Worm (Caenorhabditis elegans): ENCODE data around the gene srh-112.

The srh-112 gene

ce11 chrV:17238799-17239198, 12.8 kb upstream of the srh-112 start, which contains the start of gene T19C9.8:
Gene T19C9.8, plus strand, starts transcription at chrV:17239097.
- no peak for TF ChIP-seq unc-62 (GFP tag; optimal IDR thresholded peaks at IDR 0.05)

- TF ChIP-seq unc-62 (GFP tag; optimal IDR thresholded peaks at IDR 0.05), result no peak
Observed at ce11 chrV:17236345-17236744, 10.3 kb upstream of the srh-112 start, which contains the start of gene T19C9.10. Gene T19C9.10, plus strand, starts transcription at chrV:17236592.

ce11 chrV:17232403-17232802, 6.4 kb upstream of the srh-112 start:
- no peak for TF ChIP-seq unc-62 (GFP tag; optimal IDR thresholded peaks at IDR 0.05)

ce11 chrV:17225389-17225788, 630 bp downstream of the srh-112 start, which contains the start of gene scl-25:
Gene scl-25, plus strand, starts transcription at chrV:17225689.
- TF ChIP-seq unc-62 (GFP tag; optimal IDR thresholded peaks at IDR 0.05), result no peak

ce11 chrV:17223305-17223704, 2.7 kb downstream of the srh-112 start, which contains the start of gene srh-252:
Gene srh-252, minus strand, starts transcription at chrV:17223405.
- TF ChIP-seq unc-62 (GFP tag; optimal IDR thresholded peaks at IDR 0.05), result no peak

ce11 chrV:17220345-17220744, 5.7 kb downstream of the srh-112 start, which contains the start of gene srh-109:
Gene srh-109, minus strand, starts transcription at chrV:17220445.
- TF ChIP-seq unc-62 (GFP tag; optimal IDR thresholded peaks at IDR 0.05), result no peak

ce11 chrV:17217690-17218089, 8.3 kb downstream of the srh-112 start, which contains the start of gene srbc-62:
Gene srbc-62, plus strand, starts transcription at chrV:17217990.
- no peak for TF ChIP-seq unc-62 (GFP tag; optimal IDR thresholded peaks at IDR 0.05)

- no peak for TF ChIP-seq unc-62 (GFP tag; optimal IDR thresholded peaks at IDR 0.05)
Observed at ce11 chrV:17215602-17216001, 10.4 kb downstream of the srh-112 start.

ce11 chrV:17212743-17213142, 13.3 kb downstream of the srh-112 start, which contains the start of gene srh-113:
Gene srh-113, plus strand, starts transcription at chrV:17213043.
- TF ChIP-seq unc-62 (GFP tag; optimal IDR thresholded peaks at IDR 0.05), result no peak

- no peak for TF ChIP-seq unc-62 (GFP tag; optimal IDR thresholded peaks at IDR 0.05)
Observed at ce11 chrV:17211989-17212731, 13.9 kb downstream of the srh-112 start, which contains the start of gene srh-236. Gene srh-236, minus strand, starts transcription at chrV:17212039.

ce11 chrV:17208045-17208444, 18.0 kb downstream of the srh-112 start, which contains the start of gene Y68A4A.13:
Gene Y68A4A.13, minus strand, starts transcription at chrV:17208145.
- TF ChIP-seq unc-62 (GFP tag; optimal IDR thresholded peaks at IDR 0.05), result no peak

ce11 chrV:17206469-17206868, 19.6 kb downstream of the srh-112 start:
- no peak for TF ChIP-seq unc-62 (GFP tag; optimal IDR thresholded peaks at IDR 0.05)

- no peak for TF ChIP-seq unc-62 (GFP tag; optimal IDR thresholded peaks at IDR 0.05)
Observed at ce11 chrV:17201847-17202246, 24.2 kb downstream of the srh-112 start, which contains the start of gene Y68A4A.10. Gene Y68A4A.10, plus strand, starts transcription at chrV:17202147.

- TF ChIP-seq unc-62 (GFP tag; optimal IDR thresholded peaks at IDR 0.05), result no peak
Observed at ce11 chrV:17198926-17199325, 27.1 kb downstream of the srh-112 start, which contains the start of gene srz-96. Gene srz-96, plus strand, starts transcription at chrV:17199226.

ce11 chrV:17192238-17192637, 33.8 kb downstream of the srh-112 start, which contains the start of gene srz-47:
Gene srz-47, minus strand, starts transcription at chrV:17192338.
- no peak for TF ChIP-seq unc-62 (GFP tag; optimal IDR thresholded peaks at IDR 0.05)

ce11 chrV:17190399-17190798, 35.6 kb downstream of the srh-112 start, which contains the start of gene str-199:
Gene str-199, minus strand, starts transcription at chrV:17190499.
- no peak for TF ChIP-seq unc-62 (GFP tag; optimal IDR thresholded peaks at IDR 0.05)

ce11 chrV:17182045-17182444, 44.0 kb downstream of the srh-112 start, which contains the start of gene srh-159:
Gene srh-159, plus strand, starts transcription at chrV:17182345.
- no peak for TF ChIP-seq unc-62 (GFP tag; optimal IDR thresholded peaks at IDR 0.05)

Data from whole organism, dauer.